Worm (Caenorhabditis elegans) whole organism, L1 larva: ENCODE data around the gene srt-7.

Experiments
- ceh-82 ChIP-seq, 3 experiments: fragments of 150-350 bp in 1 of 3; sonication (generic microtip) in 2 of 3; optimal IDR thresholded peaks; 2 replicates each; lab custom pipeline; 2014 to 2017; ENCODE audit warnings: missing biosample characterization in 3 of 3, missing genetic modification characterization in 3 of 3
- lsy-2 ChIP-seq, 2 experiments: fragments of 150-350 bp; optimal IDR thresholded peaks; 2 replicates each; lab custom pipeline; 2014; ENCODE audit warnings: missing biosample characterization in 2 of 2, missing genetic modification characterization in 2 of 2

DNA sequence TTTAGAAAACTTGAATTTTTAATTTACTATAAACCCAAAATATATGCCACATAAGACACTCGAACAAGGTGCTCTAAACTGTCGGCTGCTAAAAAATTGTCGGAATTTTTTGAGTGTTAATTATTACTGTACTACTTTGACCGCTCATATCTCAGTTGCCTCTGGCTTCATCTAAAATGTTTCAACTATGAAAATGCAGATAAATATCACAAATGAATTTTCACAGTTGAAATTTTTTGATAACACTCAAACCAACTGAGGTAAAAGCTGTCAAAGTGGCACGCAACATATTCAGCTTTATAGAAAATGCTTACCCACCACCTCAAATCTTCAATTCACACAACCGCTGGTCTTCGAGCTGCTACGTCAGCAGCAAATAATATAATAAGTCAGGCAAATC is 7.2 kb downstream of the srt-7 start, which contains the start of gene acs-21:
- TF ChIP-seq lsy-2 (tag; optimal IDR thresholded peaks at IDR 0.05; lab: Kevin White, UChicago) (no peak), ceh-82 (tag; optimal IDR thresholded peaks at IDR 0.05; lab: Kevin White, UChicago) (no peak)
